Worm (Caenorhabditis elegans): ENCODE data around the gene F56C3.1.

Gene F56C3.1

ce11 chrX:1419163-1419696, 32.1 kb downstream of the F56C3.1 start, which contains the start of gene F19G12.9:
Gene F19G12.9, plus strand, starts transcription at chrX:1419213.
- peak; percentile 96 for TF ChIP-seq skn-1 (tag; optimal IDR thresholded peaks at IDR 0.05)
- TF ChIP-seq lir-3 (tag; optimal IDR thresholded peaks at IDR 0.05; ENCODE audit: poor library complexity) = no peak
- TF ChIP-seq fos-1 (tag; optimal IDR thresholded peaks at IDR 0.05) = no peak
- no peak for TF ChIP-seq snpc-4 (tag; optimal IDR thresholded peaks at IDR 0.05)
- TF ChIP-seq nhr-20 (tag; optimal IDR thresholded peaks at IDR 0.05) = no peak
- no peak for TF ChIP-seq nhr-47 (tag; optimal IDR thresholded peaks at IDR 0.05)
- no peak for TF ChIP-seq nhr-71 (tag; optimal IDR thresholded peaks at IDR 0.05)
- TF ChIP-seq isw-1 (GFP tag; IDR thresholded peaks at IDR 0.05) = no peak
- TF ChIP-seq vab-15 (tag; optimal IDR thresholded peaks at IDR 0.05) = no peak
- TF ChIP-seq hlh-4 (tag; optimal IDR thresholded peaks at IDR 0.05) = no peak
- peak; percentile 7 for TF ChIP-seq elt-2 (tag; optimal IDR thresholded peaks at IDR 0.05)
- TF ChIP-seq fkh-10 (GFP tag; optimal IDR thresholded peaks at IDR 0.05) = no peak
- peak; percentile 20 for TF ChIP-seq blmp-1 (tag; optimal IDR thresholded peaks at IDR 0.05)
- no peak for TF ChIP-seq ceh-82 (tag; optimal IDR thresholded peaks at IDR 0.05)
- peak in 1 of 2 experiments; percentile 54 for TF ChIP-seq lin-35 (GFP tag; optimal IDR thresholded peaks at IDR 0.05)
- TF ChIP-seq pax-3 (tag; optimal IDR thresholded peaks at IDR 0.05) = no peak
- TF ChIP-seq rnt-1 (tag; optimal IDR thresholded peaks at IDR 0.05) = peak; percentile 29
- TF ChIP-seq nhr-85 (tag) = no peak
- TF ChIP-seq unc-98 (GFP tag; IDR thresholded peaks at IDR 0.05) = no peak
- TF ChIP-seq lin-13 (GFP tag; optimal IDR thresholded peaks at IDR 0.05) = no peak
- no peak for TF ChIP-seq nhr-90 (tag; optimal IDR thresholded peaks at IDR 0.05; ENCODE audit: poor library complexity)

DNA sequence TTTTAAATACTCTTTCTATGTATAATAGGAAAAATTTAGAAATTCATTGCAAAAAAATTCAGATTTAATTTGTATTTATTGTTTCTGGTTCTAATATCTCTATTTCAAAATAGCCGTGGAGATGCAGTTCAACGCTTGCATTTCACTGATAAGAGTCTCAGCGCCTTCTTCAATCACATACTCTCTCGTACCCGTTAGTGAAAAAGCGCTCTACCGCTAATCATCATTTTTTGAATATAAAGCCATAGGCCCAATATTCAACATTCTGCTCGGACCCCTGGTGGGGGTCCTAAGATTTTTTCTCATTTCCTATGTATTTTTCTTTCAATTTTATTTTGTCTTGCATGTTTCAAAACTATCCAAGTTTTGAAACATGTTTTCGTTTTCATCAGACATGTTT, 33.4 kb downstream of the F56C3.1 start:
- TF ChIP-seq elt-3 (tag; optimal IDR thresholded peaks at IDR 0.05) = peak in 1 of 6 experiments; percentile 30
- TF ChIP-seq ceh-8 (GFP tag; optimal IDR thresholded peaks at IDR 0.05) = no peak
- TF ChIP-seq skn-1 (tag; optimal IDR thresholded peaks at IDR 0.05) = peak; percentile 100

DNA sequence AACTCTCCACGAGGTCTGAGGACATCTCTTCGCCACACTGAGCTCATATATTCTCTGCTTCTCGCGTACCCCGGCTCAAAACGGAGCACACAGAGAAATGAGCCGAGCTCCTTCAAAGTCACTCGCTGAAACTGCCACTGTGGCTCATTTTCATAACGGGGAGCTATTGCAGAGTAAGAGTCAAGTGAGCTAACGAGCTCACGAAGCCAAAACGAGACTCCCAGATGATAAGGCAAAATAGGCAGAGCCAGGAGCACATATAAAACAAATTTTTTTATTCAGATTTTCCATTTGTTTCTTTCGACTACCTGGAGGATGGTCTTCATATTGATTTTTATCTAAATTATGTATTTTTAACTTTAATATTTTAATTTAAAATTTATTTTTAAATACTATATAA, 37.4 kb downstream of the F56C3.1 start, which contains the start of gene F19G12.3:
TSS of gene F19G12.3 (plus strand) at position 301 of the 400 bp plus-strand sequence.
- TF ChIP-seq ets-5 (GFP tag; IDR thresholded peaks at IDR 0.05) (no peak), mdl-1 (tag; optimal IDR thresholded peaks at IDR 0.05) (no peak), nhr-19 (GFP tag; conservative IDR thresholded peaks at IDR 0.05) (no peak), nhr-71 (tag; optimal IDR thresholded peaks at IDR 0.05) (no peak), fkh-8 (tag; optimal IDR thresholded peaks at IDR 0.05) (peak; percentile 7), egl-13 (tag; optimal IDR thresholded peaks at IDR 0.05) (no peak), mab-9 (GFP tag; IDR thresholded peaks at IDR 0.05) (no peak), efl-3 (GFP tag; optimal IDR thresholded peaks at IDR 0.05) (no peak), skn-1 (tag; optimal IDR thresholded peaks at IDR 0.05) (peak; percentile 42), nhr-90 (tag; optimal IDR thresholded peaks at IDR 0.05; ENCODE audit: poor library complexity) (no peak), rnt-1 (tag; optimal IDR thresholded peaks at IDR 0.05) (no peak)

DNA sequence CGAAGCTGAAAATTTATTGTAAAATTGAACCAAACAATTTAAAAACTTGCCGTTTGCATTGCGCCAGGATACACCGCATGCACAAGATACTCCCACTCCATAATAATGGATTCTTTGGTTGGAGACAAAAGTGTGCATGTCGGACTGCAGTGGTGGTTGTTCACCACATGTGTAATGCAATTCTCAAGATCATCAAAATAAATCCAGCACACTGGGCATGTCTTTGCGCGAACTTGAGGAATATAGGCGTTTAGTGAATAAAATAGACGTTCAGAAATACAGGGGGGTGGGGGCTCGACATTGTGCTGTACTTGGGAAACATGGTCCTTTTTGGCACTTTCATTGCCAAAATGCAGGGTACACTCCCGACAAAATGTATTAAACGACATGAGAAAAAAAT, 39.3 kb downstream of the F56C3.1 start, which contains the start of gene F19G12.11:
TSS of gene F19G12.11 (minus strand) at position 101 of the 400 bp plus-strand sequence.
- TF ChIP-seq efl-1 (optimal IDR thresholded peaks at IDR 0.05) = no peak
- TF ChIP-seq efl-1 (GFP tag; optimal IDR thresholded peaks at IDR 0.05 in 1 of 2) = no peak
- TF ChIP-seq tlp-1 (tag; optimal IDR thresholded peaks at IDR 0.05) = no peak
- TF ChIP-seq snpc-4 (tag; optimal IDR thresholded peaks at IDR 0.05) = no peak
- TF ChIP-seq elt-3 (tag; optimal IDR thresholded peaks at IDR 0.05) = no peak
- TF ChIP-seq sup-37 (GFP tag; optimal IDR thresholded peaks at IDR 0.05) = no peak
- TF ChIP-seq Y116A8C.19 (tag; optimal IDR thresholded peaks at IDR 0.05; ENCODE audit: borderline replicate concordance) = no peak
- no peak for TF ChIP-seq lsy-2 (tag; optimal IDR thresholded peaks at IDR 0.05)
- TF ChIP-seq lin-39 (tag; optimal IDR thresholded peaks at IDR 0.05) = no peak
